Fruit fly (Drosophila melanogaster) whole organism, embryonic: Measurements from ENCODE around the gene CG42495.

ENCODE experiments used
- Abd-B ChIP-seq: fragments of 200-800 bp; sonication (Bioruptor generic); optimal IDR thresholded peaks from 2 replicates; lab custom pipeline; 2018; ENCODE audit warnings: missing biosample characterization, mild to moderate bottlenecking, missing genetic modification characterization, moderate library complexity
- Bteb2 ChIP-seq: fragments of 200-800 bp; sonication (Bioruptor generic); optimal IDR thresholded peaks from 2 replicates; lab custom pipeline; 2016; ENCODE audit warnings: missing biosample characterization, missing genetic modification characterization
- CG10209 ChIP-seq: fragments of 200-800 bp; sonication (Bioruptor generic); optimal IDR thresholded peaks from 3 replicates; lab custom pipeline; 2017; ENCODE audit warnings: missing biosample characterization, mild to moderate bottlenecking, missing genetic modification characterization, missing genetic modification reagents
- CG11695 ChIP-seq: fragments of 200-800 bp; sonication (Bioruptor generic); IDR thresholded peaks from 3 replicates; pipeline ENCODE4 v1.3.6; 2022; ENCODE audit warnings: missing biosample characterization, missing genetic modification characterization
- CG12236 ChIP-seq: fragments of 200-800 bp; sonication (Bioruptor generic); optimal IDR thresholded peaks from 2 replicates; lab custom pipeline; 2016; ENCODE audit warnings: missing biosample characterization, missing genetic modification characterization
- CG13123 ChIP-seq: fragments of 200-800 bp; sonication (Bioruptor generic); optimal IDR thresholded peaks from 2 replicates; lab custom pipeline; 2016; ENCODE audit warnings: missing biosample characterization, missing genetic modification characterization
- CG14965 ChIP-seq: fragments of 200-800 bp; sonication (Bioruptor generic); optimal IDR thresholded peaks from 2 replicates; lab custom pipeline; 2016; ENCODE audit warnings: missing biosample characterization, missing genetic modification characterization, borderline replicate concordance
- CG15073 ChIP-seq: fragments of 200-800 bp; sonication (Bioruptor generic); optimal IDR thresholded peaks from 2 replicates; lab custom pipeline; 2016; ENCODE audit warnings: missing biosample characterization, missing genetic modification characterization
- CG17385 ChIP-seq: fragments of 200-800 bp; sonication (Bioruptor generic); optimal IDR thresholded peaks from 3 replicates; lab custom pipeline; 2018; ENCODE audit warnings: missing biosample characterization, mild to moderate bottlenecking, missing genetic modification characterization
- CG17829 ChIP-seq: fragments of 200-800 bp; optimal IDR thresholded peaks from 2 replicates; lab custom pipeline; 2019; ENCODE audit warnings: missing biosample characterization, mild to moderate bottlenecking, missing genetic modification characterization, moderate library complexity
- CG2129 ChIP-seq: fragments of 200-800 bp; sonication (Bioruptor generic); IDR thresholded peaks from 2 replicates; pipeline ENCODE4 v1.3.6; 2022; ENCODE audit warnings: missing biosample characterization, missing genetic modification characterization; ENCODE audit not compliant: partially characterized antibody
- CG2889 ChIP-seq: fragments of 200-800 bp; sonication (Bioruptor generic); IDR thresholded peaks from 3 replicates; pipeline ENCODE4 v1.3.6; 2022; ENCODE audit warnings: missing biosample characterization, missing genetic modification characterization
- CG30020 ChIP-seq: fragments of 200-800 bp; optimal IDR thresholded peaks from 2 replicates; lab custom pipeline; 2019; ENCODE audit warnings: missing biosample characterization, mild to moderate bottlenecking, missing genetic modification characterization, moderate library complexity
- CG3726 ChIP-seq: fragments of 200-800 bp; sonication (Bioruptor generic); IDR thresholded peaks from 3 replicates; pipeline ENCODE4, ENCODE4 v1.3.6; 2022; ENCODE audit warnings: missing biosample characterization, missing genetic modification characterization
- CG43689 ChIP-seq: fragments of 200-800 bp; sonication (Bioruptor generic); IDR thresholded peaks from 2 replicates; pipeline ENCODE4 v1.3.6; 2022; ENCODE audit warnings: missing biosample characterization, missing genetic modification characterization
- CG6765 ChIP-seq: fragments of 200-800 bp; sonication (Bioruptor generic); optimal IDR thresholded peaks from 3 replicates; lab custom pipeline; 2017; ENCODE audit warnings: missing biosample characterization, mild to moderate bottlenecking, missing genetic modification characterization
- CG6813 ChIP-seq: fragments of 200-800 bp; sonication (Bioruptor generic); optimal IDR thresholded peaks from 2 replicates; lab custom pipeline; 2017; ENCODE audit warnings: missing biosample characterization, missing genetic modification characterization, mild to moderate bottlenecking, moderate library complexity, missing genetic modification reagents
- CG7987 ChIP-seq: fragments of 200-800 bp; sonication (Bioruptor generic); optimal IDR thresholded peaks from 2 replicates; lab custom pipeline; 2018; ENCODE audit warnings: missing biosample characterization, mild to moderate bottlenecking, missing genetic modification characterization, moderate library complexity
- CG8290 ChIP-seq, 3 experiments: fragments of 200-800 bp; sonication (Bioruptor generic); optimal IDR thresholded peaks; 2 replicates each; lab custom pipeline; 2016 to 2019; ENCODE audit warnings: missing biosample characterization in 3 of 3, missing genetic modification characterization in 3 of 3, mild to moderate bottlenecking in 2 of 3, moderate library complexity in 1 of 3
- CG9797 ChIP-seq: fragments of 200-800 bp; sonication (Bioruptor generic); optimal IDR thresholded peaks from 3 replicates; lab custom pipeline; 2018; ENCODE audit warnings: missing biosample characterization, mild to moderate bottlenecking, missing genetic modification characterization
- Chrac-16 ChIP-seq: fragments of 200-800 bp; sonication (Bioruptor generic); optimal IDR thresholded peaks from 3 replicates; lab custom pipeline; 2016; ENCODE audit warnings: missing biosample characterization, missing genetic modification characterization
- Deaf1 ChIP-seq: fragments of 200-800 bp; optimal IDR thresholded peaks from 3 replicates; lab custom pipeline; 2019; ENCODE audit warnings: missing biosample characterization, mild to moderate bottlenecking, missing genetic modification characterization, moderate library complexity
- Doc3 ChIP-seq: fragments of 200-800 bp; sonication (Bioruptor generic); IDR thresholded peaks from 3 replicates; pipeline ENCODE4 v1.3.6; 2022; ENCODE audit warnings: missing biosample characterization, missing genetic modification characterization; ENCODE audit not compliant: partially characterized antibody
- GATAe ChIP-seq: fragments of 200-800 bp; sonication (Bioruptor generic); conservative IDR thresholded peaks from 2 replicates; pipeline ENCODE4 v1.3.6; 2022; ENCODE audit warnings: missing biosample characterization, missing genetic modification characterization
- Hand ChIP-seq: fragments of 200-800 bp; sonication (Bioruptor generic); optimal IDR thresholded peaks from 2 replicates; lab custom pipeline; 2017; ENCODE audit warnings: mild to moderate bottlenecking, missing biosample characterization, missing genetic modification reagents, missing genetic modification characterization
- HmgD ChIP-seq: fragments of 200-800 bp; sonication (Bioruptor generic); optimal IDR thresholded peaks from 3 replicates; lab custom pipeline; 2016; ENCODE audit warnings: missing biosample characterization, missing genetic modification characterization
- Lhr ChIP-seq: fragments of 200-800 bp; sonication (Bioruptor generic); optimal IDR thresholded peaks from 3 replicates; lab custom pipeline; 2017; ENCODE audit warnings: mild to moderate bottlenecking, missing biosample characterization, missing genetic modification reagents, missing genetic modification characterization
- NC2α ChIP-seq: fragments of 200-800 bp; sonication (Bioruptor generic); optimal IDR thresholded peaks from 2 replicates; lab custom pipeline; 2016; ENCODE audit warnings: missing biosample characterization, missing genetic modification characterization
- Scr ChIP-seq: fragments of 200-800 bp; sonication (Bioruptor generic); IDR thresholded peaks from 2 replicates; pipeline ENCODE4 v1.3.6; 2022; ENCODE audit warnings: missing biosample characterization, missing genetic modification characterization; ENCODE audit not compliant: partially characterized antibody
- ash1 ChIP-seq: fragments of 200-800 bp; sonication (Bioruptor generic); optimal IDR thresholded peaks from 2 replicates; lab custom pipeline; 2018; ENCODE audit warnings: missing biosample characterization, mild to moderate bottlenecking, missing genetic modification characterization
- bab2 ChIP-seq: fragments of 200-800 bp; sonication (Bioruptor generic); optimal IDR thresholded peaks from 2 replicates; lab custom pipeline; 2016; ENCODE audit warnings: missing biosample characterization, missing genetic modification characterization
- bbx ChIP-seq: fragments of 200-800 bp; sonication (Bioruptor generic); IDR thresholded peaks from 2 replicates; pipeline ENCODE4 v1.3.6; 2022; ENCODE audit warnings: missing biosample characterization, missing genetic modification characterization; ENCODE audit not compliant: partially characterized antibody
- btn ChIP-seq: fragments of 200-800 bp; sonication (Bioruptor generic); optimal IDR thresholded peaks from 2 replicates; lab custom pipeline; 2016; ENCODE audit warnings: missing biosample characterization, missing genetic modification characterization
- chn ChIP-seq: fragments of 200-800 bp; sonication (Bioruptor generic); optimal IDR thresholded peaks from 2 replicates; lab custom pipeline; 2016; ENCODE audit warnings: missing biosample characterization, missing genetic modification characterization
- da ChIP-seq: fragments of 200-800 bp; sonication (Bioruptor generic); optimal IDR thresholded peaks from 2 replicates; lab custom pipeline; 2016; ENCODE audit warnings: missing biosample characterization, missing genetic modification characterization
- emc ChIP-seq: fragments of 200-800 bp; sonication (Bioruptor generic); optimal IDR thresholded peaks from 2 replicates; lab custom pipeline; 2016; ENCODE audit warnings: missing biosample characterization, missing genetic modification characterization
- fru ChIP-seq: fragments of >200 bp; optimal IDR thresholded peaks from 2 replicates; lab custom pipeline; 2017
- ftz-f1 ChIP-seq: fragments of 200-800 bp; sonication (Bioruptor generic); optimal IDR thresholded peaks from 2 replicates; lab custom pipeline; 2016; ENCODE audit warnings: missing biosample characterization, missing genetic modification characterization
- grn ChIP-seq: fragments of 200-800 bp; sonication (Bioruptor generic); optimal IDR thresholded peaks from 3 replicates; lab custom pipeline; 2017; ENCODE audit warnings: missing biosample characterization, missing genetic modification characterization
- gsb-n ChIP-seq: fragments of 200-800 bp; sonication (Bioruptor generic); optimal IDR thresholded peaks from 3 replicates; lab custom pipeline; 2018; ENCODE audit warnings: missing biosample characterization, mild to moderate bottlenecking, missing genetic modification characterization
- ham ChIP-seq: fragments of 200-800 bp; sonication (Bioruptor generic); IDR thresholded peaks from 2 replicates; pipeline ENCODE4 v1.3.6; 2022; ENCODE audit warnings: missing biosample characterization, missing genetic modification characterization
- kni ChIP-seq: fragments of 200-800 bp; sonication (Bioruptor generic); optimal IDR thresholded peaks from 3 replicates; lab custom pipeline; 2017; ENCODE audit warnings: mild to moderate bottlenecking, missing biosample characterization, missing genetic modification reagents, missing genetic modification characterization
- nau ChIP-seq: fragments of 200-800 bp; sonication (Bioruptor generic); optimal IDR thresholded peaks from 3 replicates; lab custom pipeline; 2017; ENCODE audit warnings: missing biosample characterization, mild to moderate bottlenecking, missing genetic modification characterization, missing genetic modification reagents
- nmo ChIP-seq: fragments of 200-800 bp; sonication (Bioruptor generic); optimal IDR thresholded peaks from 2 replicates; lab custom pipeline; 2018; ENCODE audit warnings: missing biosample characterization, mild to moderate bottlenecking, missing genetic modification characterization, moderate library complexity
- phol ChIP-seq: fragments of 200-800 bp; sonication (Bioruptor generic); optimal IDR thresholded peaks from 3 replicates; lab custom pipeline; 2018; ENCODE audit warnings: missing biosample characterization, mild to moderate bottlenecking, missing genetic modification characterization, moderate library complexity
- schlank ChIP-seq: fragments of 200-800 bp; sonication (Bioruptor generic); optimal IDR thresholded peaks from 2 replicates; lab custom pipeline; 2018; ENCODE audit warnings: missing biosample characterization, mild to moderate bottlenecking, missing genetic modification characterization
- twi ChIP-seq: fragments of 200-800 bp; optimal IDR thresholded peaks from 2 replicates; lab custom pipeline; 2019; ENCODE audit warnings: missing biosample characterization, mild to moderate bottlenecking, missing genetic modification characterization, moderate library complexity

The CG42495 gene

DNA sequence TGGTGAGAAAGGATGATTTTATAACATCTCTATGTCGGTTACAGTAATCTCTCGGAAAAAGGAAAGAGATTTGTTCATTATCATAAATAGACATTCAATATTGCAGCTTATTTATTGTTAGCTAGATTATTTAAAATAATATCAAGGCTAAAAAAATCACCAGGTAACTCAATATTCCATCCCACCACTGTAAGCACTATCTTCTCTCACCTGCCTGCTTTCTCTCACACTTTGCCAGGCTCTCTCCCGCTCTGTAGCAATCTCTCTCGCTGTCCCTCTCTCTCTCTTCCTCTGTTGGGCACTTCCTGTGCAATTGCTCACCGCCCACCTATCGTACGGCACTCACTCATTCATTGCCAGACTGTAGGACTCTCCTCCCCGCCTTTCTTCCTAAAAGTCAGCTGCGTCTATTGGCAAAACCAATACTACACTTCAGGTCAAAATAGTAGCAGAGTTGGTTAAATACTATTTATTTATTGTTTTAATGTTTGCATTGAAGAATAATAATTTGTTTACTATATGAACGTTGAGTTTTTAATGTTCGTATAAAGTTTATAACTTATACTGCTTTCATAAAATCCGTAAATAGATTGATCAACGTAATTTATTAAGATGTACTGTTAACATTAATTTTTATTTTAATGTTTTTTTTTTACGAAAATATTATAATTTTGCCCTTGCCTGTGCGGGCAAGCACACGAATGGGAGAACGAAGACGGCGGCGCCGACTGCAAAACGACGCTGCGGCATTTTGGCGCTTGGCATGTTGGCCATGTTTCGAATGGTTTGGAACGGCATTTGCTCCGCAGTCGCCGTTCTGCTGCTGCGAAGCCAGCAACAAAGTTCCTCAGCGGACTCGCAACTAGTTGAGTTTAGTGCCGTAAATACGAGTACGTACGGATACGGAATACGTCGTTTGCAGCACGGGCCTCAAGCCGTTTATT is 26.3 kb upstream of the CG42495 start (continued):
- TF ChIP-seq fru (lab: Kevin White, UChicago) = no peak
- TF ChIP-seq Bteb2 (GFP tag; lab: Kevin White, UChicago) = peak; percentile 96
- TF ChIP-seq grn (GFP tag; lab: Kevin White, UChicago) = peak; percentile 16
- peak; percentile 93 for TF ChIP-seq CG6813 (GFP tag; lab: Kevin White, UChicago)
- peak; percentile 85 for TF ChIP-seq Deaf1 (tag; lab: Kevin White, UChicago)
- TF ChIP-seq CG11695 (GFP tag; lab: Robert Waterston, UW) = peak; percentile 96
- no peak for TF ChIP-seq CG9797 (GFP tag; lab: Kevin White, UChicago)
- peak; percentile 48 for TF ChIP-seq schlank (tag; lab: Kevin White, UChicago)
- TF ChIP-seq CG10209 (GFP tag; lab: Kevin White, UChicago) = peak; percentile 89
- peak; percentile 89 for TF ChIP-seq CG6765 (GFP tag; lab: Kevin White, UChicago)
- peak; percentile 71 for TF ChIP-seq btn (GFP tag; lab: Kevin White, UChicago)
- peak; percentile 79 for TF ChIP-seq da (GFP tag; lab: Kevin White, UChicago)
- peak; percentile 86 for TF ChIP-seq chn (GFP tag; lab: Kevin White, UChicago)
- TF ChIP-seq emc = peak; percentile 93
- no peak for TF ChIP-seq Scr (GFP tag; lab: Robert Waterston, UW)
- peak; percentile 97 for TF ChIP-seq CG15073 (GFP tag; lab: Kevin White, UChicago)
- peak; percentile 68 for TF ChIP-seq CG13123 (GFP tag; lab: Kevin White, UChicago)
- TF ChIP-seq CG14965 (GFP tag; lab: Kevin White, UChicago) = peak; percentile 53
- TF ChIP-seq CG3726 (GFP tag; lab: Robert Waterston, UW) = peak; percentile 96
- peak; percentile 44 for TF ChIP-seq twi
- no peak for TF ChIP-seq CG2129 (GFP tag; lab: Robert Waterston, UW)
- peak; percentile 91 for TF ChIP-seq CG43689 (GFP tag; lab: Robert Waterston, UW)
- peak; percentile 84 for TF ChIP-seq CG17385 (GFP tag; lab: Kevin White, UChicago)
- no peak for TF ChIP-seq ftz-f1 (GFP tag; lab: Kevin White, UChicago)
- TF ChIP-seq kni (GFP tag; lab: Kevin White, UChicago) = peak; percentile 29
- TF ChIP-seq Abd-B (GFP tag; lab: Kevin White, UChicago) = peak; percentile 81
- TF ChIP-seq NC2α (GFP tag; lab: Kevin White, UChicago) = peak; percentile 82
- TF ChIP-seq CG30020 (tag; lab: Kevin White, UChicago) = peak; percentile 28
- TF ChIP-seq nmo (GFP tag; lab: Kevin White, UChicago) = peak; percentile 92
- peak; percentile 74 for TF ChIP-seq gsb-n
- TF ChIP-seq CG17829 (tag; lab: Kevin White, UChicago) = peak; percentile 82
- TF ChIP-seq CG12236 = peak; percentile 72
- peak; percentile 88 for TF ChIP-seq phol (tag; lab: Kevin White, UChicago)
- TF ChIP-seq ash1 (GFP tag; lab: Kevin White, UChicago) = peak; percentile 80
- TF ChIP-seq Doc3 (GFP tag; lab: Robert Waterston, UW) = no peak; the same call in 2 of the 3 replicates
- peak; percentile 97 for TF ChIP-seq CG2889
- no peak for TF ChIP-seq bbx
- peak; percentile 95 for TF ChIP-seq bab2 (GFP tag; lab: Kevin White, UChicago)
- TF ChIP-seq CG7987 (GFP tag; lab: Kevin White, UChicago) = peak; percentile 65
- peak; percentile 94 for TF ChIP-seq Chrac-16 (GFP tag; lab: Kevin White, UChicago)
- TF ChIP-seq GATAe (GFP tag; lab: Robert Waterston, UW) = peak; percentile 83
- TF ChIP-seq nau (GFP tag; lab: Kevin White, UChicago) = peak; percentile 83
- TF ChIP-seq Hand (GFP tag; lab: Kevin White, UChicago) = peak; percentile 91
- TF ChIP-seq ham = peak; percentile 89; the same call in 1 of the 2 replicates
- peak; percentile 82 for TF ChIP-seq HmgD (GFP tag; lab: Kevin White, UChicago)
- TF ChIP-seq Lhr (GFP tag; lab: Kevin White, UChicago) = peak; percentile 52
- peak; percentile 4 for TF ChIP-seq CG8290 (GFP tag; optimal IDR thresholded peaks at IDR 0.05; lab: Kevin White, UChicago)
- TF ChIP-seq CG8290 (tag; optimal IDR thresholded peaks at IDR 0.05; lab: Kevin White, UChicago) = peak; percentile 59 to 99
